Worm (Caenorhabditis elegans) whole organism, L4 larva: ENCODE data around the gene srh-11.

ENCODE experiments used
- F10B5.3 ChIP-seq: sonication (generic microtip); optimal IDR thresholded peaks from 2 replicates; lab custom pipeline; 2016; ENCODE audit warnings: mild to moderate bottlenecking, missing genetic modification characterization, missing compliant biosample characterization
- R02D3.7 ChIP-seq: fragments of 150-350 bp; sonication (generic microtip); optimal IDR thresholded peaks from 3 replicates; lab custom pipeline; 2014; ENCODE audit warnings: missing biosample characterization, missing genetic modification characterization
- T26A8.4 ChIP-seq: fragments of 200-800 bp; sonication (Bioruptor generic); IDR thresholded peaks from 2 replicates; pipeline ENCODE4 v1.3.6; 2022; ENCODE audit warnings: missing genetic modification characterization, missing compliant biosample characterization
- Y105C5A.15 ChIP-seq: fragments of 200-800 bp; sonication (Bioruptor generic); IDR thresholded peaks from 2 replicates; pipeline ENCODE4 v1.3.6; 2022; ENCODE audit warnings: missing genetic modification characterization, missing compliant biosample characterization
- Y5F2A.4 ChIP-seq: fragments of 200-800 bp; sonication (Bioruptor generic); optimal IDR thresholded peaks from 2 replicates; lab custom pipeline; 2018; ENCODE audit warnings: mild to moderate bottlenecking, missing genetic modification characterization, missing compliant biosample characterization
- Y75B8A.6 ChIP-seq: fragments of 200-800 bp; sonication (Bioruptor generic); IDR thresholded peaks from 2 replicates; pipeline ENCODE4 v1.3.6; 2022; ENCODE audit warnings: missing genetic modification reagents, missing genetic modification characterization, missing compliant biosample characterization
- ZK337.2 ChIP-seq: fragments of 200-800 bp; sonication (Bioruptor generic); IDR thresholded peaks from 2 replicates; pipeline ENCODE4 v1.3.6; 2022; ENCODE audit warnings: missing genetic modification reagents, missing genetic modification characterization, missing compliant biosample characterization
- aly-2 ChIP-seq: sonication (generic microtip); optimal IDR thresholded peaks from 2 replicates; lab custom pipeline; 2018; ENCODE audit warnings: missing biosample characterization, missing genetic modification characterization
- arid-1 ChIP-seq: fragments of 200-800 bp; sonication (Bioruptor generic); conservative IDR thresholded peaks from 2 replicates; pipeline ENCODE4 v1.3.6; 2022; ENCODE audit warnings: missing genetic modification reagents, missing genetic modification characterization, missing compliant biosample characterization
- attf-4 ChIP-seq: sonication (generic microtip); optimal IDR thresholded peaks from 3 replicates; lab custom pipeline; 2017; ENCODE audit warnings: missing biosample characterization, missing genetic modification characterization
- ceh-32 ChIP-seq: sonication (generic microtip); optimal IDR thresholded peaks from 2 replicates; lab custom pipeline; 2016; ENCODE audit warnings: mild to moderate bottlenecking, missing genetic modification characterization, missing compliant biosample characterization; ENCODE audit not compliant: poor library complexity
- ceh-62 ChIP-seq: sonication (generic microtip); optimal IDR thresholded peaks from 2 replicates; lab custom pipeline; 2017; ENCODE audit warnings: missing biosample characterization, missing genetic modification characterization
- ces-1 ChIP-seq: fragments of 150-350 bp; sonication (generic microtip); optimal IDR thresholded peaks from 4 replicates; lab custom pipeline; 2014; ENCODE audit warnings: missing biosample characterization, missing genetic modification reagents, missing genetic modification characterization
- cey-2 ChIP-seq: sonication (generic microtip); optimal IDR thresholded peaks from 3 replicates; lab custom pipeline; 2017; ENCODE audit warnings: missing genetic modification characterization, mild to moderate bottlenecking, missing compliant biosample characterization, antibody characterized with exemption, borderline replicate concordance; ENCODE audit not compliant: insufficient read depth
- dmd-6 ChIP-seq: fragments of 200-800 bp; sonication (Bioruptor generic); IDR thresholded peaks from 2 replicates; pipeline ENCODE4 v1.3.6; 2022; ENCODE audit warnings: missing genetic modification reagents, missing genetic modification characterization, missing compliant biosample characterization
- dmd-8 ChIP-seq: fragments of 200-800 bp; sonication (Bioruptor generic); IDR thresholded peaks from 2 replicates; pipeline ENCODE4 v1.3.6; 2022; ENCODE audit warnings: missing genetic modification characterization, missing compliant biosample characterization
- dmd-9 ChIP-seq: fragments of 200-800 bp; sonication (Bioruptor generic); IDR thresholded peaks from 2 replicates; pipeline ENCODE4 v1.3.6; 2022; ENCODE audit warnings: missing genetic modification reagents, missing genetic modification characterization, missing compliant biosample characterization
- dpl-1 ChIP-seq: fragments of 150-350 bp; optimal IDR thresholded peaks from 2 replicates; lab custom pipeline; 2014; ENCODE audit warnings: missing biosample characterization, missing genetic modification reagents, missing genetic modification characterization
- duxl-1 ChIP-seq: sonication (generic microtip); optimal IDR thresholded peaks from 2 replicates; lab custom pipeline; 2016; ENCODE audit warnings: mild to moderate bottlenecking, missing genetic modification characterization, moderate library complexity, missing compliant biosample characterization; ENCODE audit not compliant: poor library complexity
- egl-27 ChIP-seq: sonication (generic microtip); optimal IDR thresholded peaks from 3 replicates; lab custom pipeline; 2017; ENCODE audit warnings: missing biosample characterization, missing genetic modification reagents, missing genetic modification characterization
- egl-43 ChIP-seq: fragments of 200-800 bp; sonication (Bioruptor generic); IDR thresholded peaks from 2 replicates; pipeline ENCODE4 v1.3.6; 2022; ENCODE audit warnings: missing genetic modification reagents, missing genetic modification characterization, missing compliant biosample characterization
- fkh-10 ChIP-seq: fragments of 150-350 bp; optimal IDR thresholded peaks from 2 replicates; lab custom pipeline; 2014; ENCODE audit warnings: missing biosample characterization, missing genetic modification reagents, missing genetic modification characterization
- fos-1 ChIP-seq: fragments of 150-350 bp; optimal IDR thresholded peaks from 2 replicates; lab custom pipeline; 2014; ENCODE audit warnings: missing biosample characterization, missing genetic modification characterization
- hif-1 ChIP-seq, 2 experiments: sonication (generic microtip); optimal IDR thresholded peaks; 2 replicates each; lab custom pipeline; 2016 to 2017; ENCODE audit warnings: missing compliant biosample characterization in 2 of 2, missing genetic modification characterization in 2 of 2, missing genetic modification reagents in 2 of 2, missing genotype in 2 of 2, mild to moderate bottlenecking in 1 of 2
- hlh-11 ChIP-seq: fragments of 200-800 bp; sonication (Bioruptor generic); optimal IDR thresholded peaks from 2 replicates; lab custom pipeline; 2018; ENCODE audit warnings: mild to moderate bottlenecking, missing genetic modification characterization, missing compliant biosample characterization
- hlh-30 ChIP-seq: sonication (generic microtip); optimal IDR thresholded peaks from 2 replicates; lab custom pipeline; 2017; ENCODE audit warnings: antibody characterized with exemption, mild to moderate bottlenecking, missing genetic modification characterization, missing compliant biosample characterization; ENCODE audit not compliant: insufficient read depth
- hmg-1.1 ChIP-seq: fragments of 200-800 bp; sonication (Bioruptor generic); IDR thresholded peaks from 2 replicates; pipeline ENCODE4 v1.3.6; 2022; ENCODE audit warnings: missing genetic modification reagents, missing genetic modification characterization, missing compliant biosample characterization
- jun-1 ChIP-seq: fragments of 150-350 bp; optimal IDR thresholded peaks from 2 replicates; lab custom pipeline; 2014; ENCODE audit warnings: missing biosample characterization, missing genetic modification reagents, missing genetic modification characterization
- lim-7 ChIP-seq: fragments of 200-800 bp; sonication (Bioruptor generic); IDR thresholded peaks from 2 replicates; pipeline ENCODE4 v1.3.6; 2022; ENCODE audit warnings: missing genetic modification characterization, missing compliant biosample characterization
- madf-5 ChIP-seq, 2 experiments: fragments of 200-800 bp; sonication (Bioruptor generic); IDR thresholded peaks; 2 replicates each; pipeline ENCODE4 v1.3.6; 2022; ENCODE audit warnings: missing compliant biosample characterization in 2 of 2, missing genetic modification characterization in 2 of 2
- madf-9 ChIP-seq: fragments of 200-800 bp; sonication (Bioruptor generic); conservative IDR thresholded peaks from 2 replicates; pipeline ENCODE4 v1.3.6; 2022; ENCODE audit warnings: missing genetic modification reagents, missing genetic modification characterization, missing compliant biosample characterization
- mdl-1 ChIP-seq, 2 experiments: fragments of 150-350 bp in 1 of 2; sonication (generic microtip) in 1 of 2; optimal IDR thresholded peaks; 2 replicates each; lab custom pipeline; 2014 to 2017; ENCODE audit warnings: missing biosample characterization in 2 of 2, missing genetic modification characterization in 2 of 2
- mep-1 ChIP-seq: fragments of 150-350 bp; sonication (generic microtip); optimal IDR thresholded peaks from 3 replicates; lab custom pipeline; 2014; ENCODE audit warnings: missing biosample characterization, missing genetic modification characterization
- mes-2 ChIP-seq: sonication (generic microtip); optimal IDR thresholded peaks from 2 replicates; lab custom pipeline; 2016; ENCODE audit warnings: missing genotype, mild to moderate bottlenecking, missing genetic modification characterization, missing compliant biosample characterization; ENCODE audit not compliant: poor library complexity, severe bottlenecking
- mxl-2 ChIP-seq: fragments of 200-800 bp; sonication (Bioruptor generic); conservative IDR thresholded peaks from 2 replicates; pipeline ENCODE4 v1.3.6; 2022; ENCODE audit warnings: missing genetic modification reagents, missing genetic modification characterization, missing compliant biosample characterization
- mxl-3 ChIP-seq: fragments of 200-800 bp; sonication (Bioruptor generic); optimal IDR thresholded peaks from 2 replicates; lab custom pipeline; 2018; ENCODE audit warnings: mild to moderate bottlenecking, missing genetic modification characterization, missing compliant biosample characterization
- nhr-10 ChIP-seq: fragments of 150-350 bp; optimal IDR thresholded peaks from 2 replicates; lab custom pipeline; 2014; ENCODE audit warnings: missing biosample characterization, missing genetic modification characterization
- nhr-102 ChIP-seq: sonication (generic microtip); optimal IDR thresholded peaks from 2 replicates; lab custom pipeline; 2016; ENCODE audit warnings: mild to moderate bottlenecking, missing genetic modification characterization, moderate library complexity, missing compliant biosample characterization
- nhr-11 ChIP-seq: fragments of 150-350 bp; optimal IDR thresholded peaks from 2 replicates; lab custom pipeline; 2014; ENCODE audit warnings: missing biosample characterization, missing genetic modification characterization
- nhr-111 ChIP-seq: fragments of 200-800 bp; sonication (Bioruptor generic); optimal IDR thresholded peaks from 2 replicates; lab custom pipeline; 2018; ENCODE audit warnings: mild to moderate bottlenecking, missing genetic modification characterization, missing compliant biosample characterization
- nhr-76 ChIP-seq: fragments of 150-350 bp; optimal IDR thresholded peaks from 2 replicates; lab custom pipeline; 2014; ENCODE audit warnings: missing biosample characterization, missing genetic modification characterization
- php-3 ChIP-seq: fragments of 200-800 bp; sonication (Bioruptor generic); IDR thresholded peaks from 2 replicates; pipeline ENCODE4 v1.3.6; 2022; ENCODE audit warnings: missing genetic modification reagents, missing genetic modification characterization, missing compliant biosample characterization
- sdz-12 ChIP-seq: fragments of 200-800 bp; sonication (Bioruptor generic); optimal IDR thresholded peaks from 2 replicates; lab custom pipeline; 2018; ENCODE audit warnings: mild to moderate bottlenecking, missing genetic modification characterization, missing compliant biosample characterization
- set-16 ChIP-seq: fragments of 200-800 bp; sonication (Bioruptor generic); IDR thresholded peaks from 2 replicates; pipeline ENCODE4 v1.3.6; 2022; ENCODE audit warnings: missing genetic modification reagents, missing genetic modification characterization, missing compliant biosample characterization
- snpc-4 ChIP-seq: fragments of 150-350 bp; optimal IDR thresholded peaks from 2 replicates; lab custom pipeline; 2014; ENCODE audit warnings: missing biosample characterization, missing genetic modification characterization
- spr-1 ChIP-seq: sonication (generic microtip); optimal IDR thresholded peaks from 2 replicates; lab custom pipeline; 2016; ENCODE audit warnings: mild to moderate bottlenecking, missing genetic modification characterization, missing compliant biosample characterization
- tag-97 ChIP-seq: fragments of 200-800 bp; sonication (Bioruptor generic); IDR thresholded peaks from 2 replicates; pipeline ENCODE4 v1.3.6; 2022; ENCODE audit warnings: missing genetic modification characterization, missing compliant biosample characterization
- unc-130 ChIP-seq: sonication (generic microtip); optimal IDR thresholded peaks from 2 replicates; lab custom pipeline; 2016; ENCODE audit warnings: missing genetic modification reagents, missing genetic modification characterization, missing compliant biosample characterization
- vab-7 ChIP-seq: fragments of 200-800 bp; sonication (Bioruptor generic); IDR thresholded peaks from 2 replicates; pipeline ENCODE4 v1.3.6; 2022; ENCODE audit warnings: missing genetic modification reagents, missing genetic modification characterization, missing compliant biosample characterization
- zag-1 ChIP-seq: fragments of 150-350 bp; optimal IDR thresholded peaks from 2 replicates; lab custom pipeline; 2014; ENCODE audit warnings: missing biosample characterization, missing genetic modification characterization
- zfp-2 ChIP-seq: sonication (generic microtip); optimal IDR thresholded peaks from 2 replicates; lab custom pipeline; 2016; ENCODE audit warnings: mild to moderate bottlenecking, missing genetic modification characterization, missing compliant biosample characterization
- ztf-11 ChIP-seq: fragments of 150-350 bp; optimal IDR thresholded peaks from 2 replicates; lab custom pipeline; 2014; ENCODE audit warnings: missing biosample characterization, missing genetic modification characterization

Gene srh-11

ce11 chrX:8368210-8368609 lies 49.4 kb upstream of the srh-11 start (continued):
- TF ChIP-seq ceh-32 (tag; lab: Kevin White, UChicago) (peak; percentile 19), hlh-11 (tag; lab: Kevin White, UChicago) (peak; percentile 89), hif-1 (tag; optimal IDR thresholded peaks at IDR 0.05; lab: Kevin White, UChicago) (no peak), fos-1 (no peak), zfp-2 (tag; lab: Kevin White, UChicago) (no peak), fkh-10 (GFP tag; lab: Kevin White, UChicago) (peak; percentile 28), sdz-12 (no peak), nhr-111 (no peak), hlh-30 (tag; lab: Kevin White, UChicago) (peak; percentile 87), ZK337.2 (GFP tag; lab: Robert Waterston, UW) (no peak), ces-1 (GFP tag; lab: Kevin White, UChicago) (no peak), mdl-1 (tag; optimal IDR thresholded peaks at IDR 0.05; lab: Kevin White, UChicago) (peak in 1 of 2 experiments; percentile 57), madf-9 (GFP tag; lab: Robert Waterston, UW) (no peak), Y75B8A.6 (GFP tag; lab: Robert Waterston, UW) (no peak), mep-1 (tag; lab: Kevin White, UChicago) (peak; percentile 90), ztf-11 (tag; lab: Kevin White, UChicago) (no peak), vab-7 (GFP tag; lab: Robert Waterston, UW) (no peak), F10B5.3 (tag; lab: Kevin White, UChicago) (no peak), nhr-102 (tag; lab: Kevin White, UChicago) (no peak), Y105C5A.15 (GFP tag; lab: Robert Waterston, UW) (no peak), set-16 (GFP tag; lab: Robert Waterston, UW) (no peak), mes-2 (tag; lab: Kevin White, UChicago) (no peak), dpl-1 (peak; percentile 59), php-3 (GFP tag; lab: Robert Waterston, UW) (0 out of 2 replicates have a peak, but pooled peaks have one; percentile 41), spr-1 (tag; lab: Kevin White, UChicago) (peak; percentile 32), unc-130 (GFP tag; lab: Kevin White, UChicago) (no peak), duxl-1 (tag; lab: Kevin White, UChicago) (no peak), madf-5 (GFP tag; IDR thresholded peaks at IDR 0.05; lab: Robert Waterston, UW) (no peak), mxl-2 (GFP tag; lab: Robert Waterston, UW) (no peak), cey-2 (tag; lab: Kevin White, UChicago) (no peak), T26A8.4 (GFP tag; lab: Robert Waterston, UW) (no peak), attf-4 (tag; lab: Kevin White, UChicago) (no peak), egl-27 (tag; lab: Kevin White, UChicago) (no peak), R02D3.7 (tag; lab: Kevin White, UChicago) (no peak), egl-43 (GFP tag; lab: Robert Waterston, UW) (no peak), arid-1 (no peak), nhr-10 (tag; lab: Kevin White, UChicago) (no peak), zag-1 (tag; lab: Kevin White, UChicago) (no peak), dmd-8 (no peak), nhr-76 (tag; lab: Kevin White, UChicago) (no peak), Y5F2A.4 (GFP tag; lab: Kevin White, UChicago) (no peak), snpc-4 (tag; lab: Kevin White, UChicago) (no peak), mxl-3 (GFP tag; lab: Kevin White, UChicago) (peak; percentile 53), ceh-62 (tag; lab: Kevin White, UChicago) (no peak), jun-1 (no peak), hmg-1.1 (peak; percentile 80), lim-7 (GFP tag; lab: Robert Waterston, UW) (no peak), tag-97 (GFP tag; lab: Robert Waterston, UW) (no peak), aly-2 (tag; lab: Kevin White, UChicago) (no peak), dmd-6 (peak; percentile 88), nhr-11 (tag; lab: Kevin White, UChicago) (peak; percentile 70), dmd-9 (GFP tag; lab: Robert Waterston, UW) (no peak)
